Worm (Caenorhabditis elegans): ENCODE measurements around the gene C07H6.2.

DNA sequence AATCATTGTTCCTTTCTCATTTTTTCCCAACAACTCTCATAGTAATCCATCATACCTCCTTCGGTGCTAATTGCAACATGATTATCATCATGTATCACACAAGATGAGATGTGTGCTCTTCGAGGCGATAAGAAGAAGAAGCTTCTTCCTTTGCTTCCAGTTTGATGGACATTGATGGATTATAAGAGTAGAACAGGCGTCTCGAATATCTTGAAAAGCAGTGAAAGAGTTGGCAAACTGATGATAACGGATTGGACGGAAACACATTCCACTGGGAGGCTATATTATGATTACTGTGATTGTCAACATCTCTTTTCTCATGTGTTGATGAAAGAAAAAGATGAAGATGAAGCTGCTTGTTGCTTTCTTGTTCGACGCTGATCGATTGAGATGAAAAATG is 39.1 kb downstream of the C07H6.2 start:
- TF ChIP-seq him-1 (tag; optimal IDR thresholded peaks at IDR 0.05) = no peak
- TF ChIP-seq dao-5 (tag; optimal IDR thresholded peaks at IDR 0.05) = no peak
- no peak for TF ChIP-seq W03F9.2 (tag; optimal IDR thresholded peaks at IDR 0.05)
